Fruit fly (Drosophila melanogaster): Measurements from ENCODE around the gene CG10514.

The CG10514 gene

dm6 chr3R:25241507-25242070, 38.1 kb downstream of the CG10514 start, which contains the start of gene CG11854:
Gene CG11854, plus strand, starts transcription at chr3R:25242020.
- TF ChIP-seq ovo (GFP tag; optimal IDR thresholded peaks at IDR 0.05), result no peak
- TF ChIP-seq CG12768 (GFP tag; optimal IDR thresholded peaks at IDR 0.05), result no peak
- TF ChIP-seq CG1620 (GFP tag; optimal IDR thresholded peaks at IDR 0.05), result no peak
- no peak for TF ChIP-seq kay (GFP tag; ENCODE audit: borderline replicate concordance)
- TF ChIP-seq CG33017 (tag; optimal IDR thresholded peaks at IDR 0.05), result no peak
- no peak for TF ChIP-seq CG7045 (GFP tag; optimal IDR thresholded peaks at IDR 0.05)
- TF ChIP-seq cnc (optimal IDR thresholded peaks at IDR 0.05), result no peak
- no peak for TF ChIP-seq pad (GFP tag; optimal IDR thresholded peaks at IDR 0.05)
- TF ChIP-seq CG14711 (tag; optimal IDR thresholded peaks at IDR 0.05), result no peak
- TF ChIP-seq bab1 (GFP tag; optimal IDR thresholded peaks at IDR 0.05), result no peak
- TF ChIP-seq toe (GFP tag; optimal IDR thresholded peaks at IDR 0.05), result no peak
- no peak for TF ChIP-seq cic (GFP tag; optimal IDR thresholded peaks at IDR 0.05)
- no peak for TF ChIP-seq CG11617 (GFP tag; optimal IDR thresholded peaks at IDR 0.05)
- TF ChIP-seq Mnt (GFP tag; optimal IDR thresholded peaks at IDR 0.05), result no peak
- no peak for TF ChIP-seq CG7101 (tag; optimal IDR thresholded peaks at IDR 0.05)
- TF ChIP-seq tj (GFP tag; optimal IDR thresholded peaks at IDR 0.05), result no peak
- no peak for TF ChIP-seq CG5204 (GFP tag; optimal IDR thresholded peaks at IDR 0.05)

dm6 chr3R:25239880-25240279, 39.8 kb downstream of the CG10514 start, which contains the start of gene to:
Gene to, plus strand, starts transcription at chr3R:25240180.
- TF ChIP-seq Hr96 (GFP tag; optimal IDR thresholded peaks at IDR 0.05) (no peak), Mnt (GFP tag; optimal IDR thresholded peaks at IDR 0.05) (no peak), CG14711 (tag; optimal IDR thresholded peaks at IDR 0.05) (no peak), tj (GFP tag; optimal IDR thresholded peaks at IDR 0.05) (no peak), CG1620 (GFP tag; optimal IDR thresholded peaks at IDR 0.05) (no peak), CG7045 (GFP tag; optimal IDR thresholded peaks at IDR 0.05) (no peak), CG11617 (GFP tag; optimal IDR thresholded peaks at IDR 0.05) (no peak), cic (GFP tag; optimal IDR thresholded peaks at IDR 0.05) (no peak), CG12768 (GFP tag; optimal IDR thresholded peaks at IDR 0.05) (no peak), pad (GFP tag; optimal IDR thresholded peaks at IDR 0.05) (no peak), toe (GFP tag; optimal IDR thresholded peaks at IDR 0.05) (no peak), kay (GFP tag; ENCODE audit: borderline replicate concordance) (no peak), CG33017 (tag; optimal IDR thresholded peaks at IDR 0.05) (no peak)

- TF ChIP-seq bab1 (GFP tag; optimal IDR thresholded peaks at IDR 0.05) (no peak), CG1620 (GFP tag; optimal IDR thresholded peaks at IDR 0.05) (no peak), tj (GFP tag; optimal IDR thresholded peaks at IDR 0.05) (no peak), Crg-1 (GFP tag; optimal IDR thresholded peaks at IDR 0.05) (no peak), Hr96 (GFP tag; optimal IDR thresholded peaks at IDR 0.05) (no peak), toe (GFP tag; optimal IDR thresholded peaks at IDR 0.05) (no peak), kay (GFP tag; ENCODE audit: borderline replicate concordance) (no peak), cic (GFP tag; optimal IDR thresholded peaks at IDR 0.05) (no peak), CG33017 (tag; optimal IDR thresholded peaks at IDR 0.05) (no peak), Clk (GFP tag; optimal IDR thresholded peaks at IDR 0.05) (no peak), CG7101 (tag; optimal IDR thresholded peaks at IDR 0.05) (no peak), CG12768 (GFP tag; optimal IDR thresholded peaks at IDR 0.05) (no peak), CG5204 (GFP tag; optimal IDR thresholded peaks at IDR 0.05) (no peak), CG14711 (tag; optimal IDR thresholded peaks at IDR 0.05) (no peak), CG11617 (GFP tag; optimal IDR thresholded peaks at IDR 0.05) (no peak), ovo (GFP tag; optimal IDR thresholded peaks at IDR 0.05) (no peak), cnc (optimal IDR thresholded peaks at IDR 0.05) (no peak), CG7045 (GFP tag; optimal IDR thresholded peaks at IDR 0.05) (no peak), pad (GFP tag; optimal IDR thresholded peaks at IDR 0.05) (no peak)
These were observed 40.6 kb downstream of the CG10514 start for dm6 chr3R:25238771-25239700.

dm6 chr3R:25237314-25237713, 42.3 kb downstream of the CG10514 start, which contains the start of gene Jhbp7:
Gene Jhbp7, plus strand, starts transcription at chr3R:25237614.
- TF ChIP-seq cnc (optimal IDR thresholded peaks at IDR 0.05) (no peak), bab1 (GFP tag; optimal IDR thresholded peaks at IDR 0.05) (no peak), pad (GFP tag; optimal IDR thresholded peaks at IDR 0.05) (no peak), CG7045 (GFP tag; optimal IDR thresholded peaks at IDR 0.05) (no peak), CG1620 (GFP tag; optimal IDR thresholded peaks at IDR 0.05) (no peak), CG14711 (tag; optimal IDR thresholded peaks at IDR 0.05) (no peak), CG33017 (tag; optimal IDR thresholded peaks at IDR 0.05) (no peak), CG11617 (GFP tag; optimal IDR thresholded peaks at IDR 0.05) (no peak), Hr96 (GFP tag; optimal IDR thresholded peaks at IDR 0.05) (no peak), tj (GFP tag; optimal IDR thresholded peaks at IDR 0.05) (no peak), cic (GFP tag; optimal IDR thresholded peaks at IDR 0.05) (no peak)

dm6 chr3R:25236121-25236520, 43.5 kb downstream of the CG10514 start:
- TF ChIP-seq Crg-1 (GFP tag; optimal IDR thresholded peaks at IDR 0.05) (no peak), CG5204 (GFP tag; optimal IDR thresholded peaks at IDR 0.05) (no peak), CG7101 (tag; optimal IDR thresholded peaks at IDR 0.05) (no peak), bab1 (GFP tag; optimal IDR thresholded peaks at IDR 0.05) (no peak), tj (GFP tag; optimal IDR thresholded peaks at IDR 0.05) (no peak), Hr96 (GFP tag; optimal IDR thresholded peaks at IDR 0.05) (no peak), toe (GFP tag; optimal IDR thresholded peaks at IDR 0.05) (no peak), ovo (GFP tag; optimal IDR thresholded peaks at IDR 0.05) (no peak)

- no peak for TF ChIP-seq cnc (optimal IDR thresholded peaks at IDR 0.05)
- no peak for TF ChIP-seq CG12768 (GFP tag; optimal IDR thresholded peaks at IDR 0.05)
- no peak for TF ChIP-seq CG14711 (tag; optimal IDR thresholded peaks at IDR 0.05)
- no peak for TF ChIP-seq ovo (GFP tag; optimal IDR thresholded peaks at IDR 0.05)
- TF ChIP-seq toe (GFP tag; optimal IDR thresholded peaks at IDR 0.05), result no peak
These were observed 44.3 kb downstream of the CG10514 start, which contains the start of gene Sil1 for dm6 chr3R:25235362-25235761. Gene Sil1, minus strand, starts transcription at chr3R:25235529.
